Worm (Caenorhabditis elegans): ENCODE measurements around the gene F40G9.7.

Gene F40G9.7

DNA sequence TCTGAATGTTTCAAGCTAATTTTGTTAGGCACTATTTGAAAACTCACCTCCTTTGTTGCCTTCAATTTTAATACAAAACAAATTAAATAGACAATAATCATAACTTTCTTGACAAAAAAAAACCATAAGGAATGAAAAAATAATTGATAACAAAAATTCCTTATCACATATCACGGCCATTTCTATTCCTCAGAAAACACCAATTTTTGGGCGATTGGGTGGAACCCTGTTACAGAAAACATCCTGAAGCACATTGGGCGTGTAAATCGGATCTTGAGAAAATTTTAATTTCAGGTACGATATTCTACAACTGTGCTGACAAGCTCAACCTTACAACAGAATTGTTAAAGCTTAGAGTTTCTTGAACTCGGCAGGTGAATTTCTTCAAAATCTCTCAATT, 715 bp upstream of the F40G9.7 start, which contains the start of gene F40G9.8:
Gene F40G9.8, minus strand, starts transcription at position 101 of the 400 bp plus-strand sequence.
- TF ChIP-seq blmp-1 (tag; optimal IDR thresholded peaks at IDR 0.05) (no peak), nhr-76 (tag; optimal IDR thresholded peaks at IDR 0.05) (no peak), drap-1 (GFP tag; optimal IDR thresholded peaks at IDR 0.05) (no peak), nhr-28 (tag; optimal IDR thresholded peaks at IDR 0.05) (no peak), lin-32 (GFP tag; optimal IDR thresholded peaks at IDR 0.05) (no peak), lin-13 (tag; optimal IDR thresholded peaks at IDR 0.05) (no peak), tbx-8 (GFP tag; optimal IDR thresholded peaks at IDR 0.05) (no peak), lsy-2 (tag; optimal IDR thresholded peaks at IDR 0.05) (no peak), snpc-4 (tag; optimal IDR thresholded peaks at IDR 0.05) (no peak), sptf-1 (tag; optimal IDR thresholded peaks at IDR 0.05) (no peak), ces-1 (GFP tag; optimal IDR thresholded peaks at IDR 0.05) (no peak), ztf-11 (tag; optimal IDR thresholded peaks at IDR 0.05) (no peak), bed-3 (GFP tag; optimal IDR thresholded peaks at IDR 0.05) (no peak), flh-1 (GFP tag; optimal IDR thresholded peaks at IDR 0.05) (no peak), nhr-2 (tag; optimal IDR thresholded peaks at IDR 0.05) (no peak), ceh-43 (GFP tag; optimal IDR thresholded peaks at IDR 0.05) (no peak), unc-120 (tag; optimal IDR thresholded peaks at IDR 0.05; ENCODE audit: poor library complexity, severe bottlenecking) (no peak), elt-3 (tag; optimal IDR thresholded peaks at IDR 0.05) (no peak), nhr-237 (tag; optimal IDR thresholded peaks at IDR 0.05) (no peak)

DNA sequence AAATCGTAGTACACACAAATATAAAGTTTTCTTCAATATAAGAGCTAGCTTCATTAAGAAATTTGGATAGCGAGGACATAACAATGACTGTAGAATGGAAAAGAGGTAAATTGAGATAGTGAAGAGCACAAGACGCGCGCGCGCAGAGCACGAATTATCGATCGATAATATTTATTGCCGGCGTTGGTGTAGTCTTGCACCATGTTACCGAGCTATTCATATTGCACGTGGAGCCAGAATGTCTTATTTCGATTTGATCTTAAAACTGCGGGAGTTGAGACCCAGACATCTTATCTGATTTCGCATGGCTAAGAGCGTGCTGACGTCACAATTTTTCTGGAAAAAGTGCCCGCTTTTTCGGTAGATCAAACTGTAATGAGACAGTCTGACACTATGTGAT, 4.0 kb downstream of the F40G9.7 start, which contains the start of gene F40G9.18:
Gene F40G9.18, minus strand, starts transcription at position 101 of the 400 bp plus-strand sequence.
- TF ChIP-seq flh-1 (GFP tag; optimal IDR thresholded peaks at IDR 0.05) (no peak), tbx-8 (GFP tag; optimal IDR thresholded peaks at IDR 0.05) (no peak), unc-62 (GFP tag; optimal IDR thresholded peaks at IDR 0.05) (no peak), nhr-28 (tag; optimal IDR thresholded peaks at IDR 0.05) (no peak), lsy-2 (tag; optimal IDR thresholded peaks at IDR 0.05) (no peak), zip-8 (tag; optimal IDR thresholded peaks at IDR 0.05) (no peak)

DNA sequence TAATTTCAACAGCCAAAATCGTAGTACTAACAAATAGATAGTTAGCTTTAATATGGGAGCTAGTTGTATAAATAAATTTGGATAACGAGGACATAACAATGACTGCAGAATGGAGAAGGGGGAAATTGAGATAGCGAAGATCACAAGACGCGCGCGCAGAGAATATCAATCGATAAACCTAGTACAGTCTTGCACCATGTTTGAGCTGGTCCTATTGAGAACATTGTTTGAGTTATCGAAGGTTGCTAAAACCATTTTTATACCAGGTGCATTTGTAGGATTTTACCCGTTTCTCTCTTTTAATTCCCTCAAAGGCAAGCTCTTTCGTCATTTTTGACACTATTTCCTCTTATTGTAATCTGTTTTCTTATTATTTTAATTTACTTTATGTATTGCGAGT, 6.1 kb downstream of the F40G9.7 start, which contains the start of the genes F40G9.9 and F40G9.12:
Gene F40G9.9, minus strand, starts transcription at position 101 of the 400 bp plus-strand sequence.
Gene F40G9.12, plus strand, starts transcription at position 231 of the 400 bp plus-strand sequence.
- TF ChIP-seq ztf-11 (tag; optimal IDR thresholded peaks at IDR 0.05) (no peak), cnd-1 (tag; optimal IDR thresholded peaks at IDR 0.05) (no peak), M03D4.4 (tag; optimal IDR thresholded peaks at IDR 0.05) (no peak), sem-2 (GFP tag; optimal IDR thresholded peaks at IDR 0.05) (no peak), nhr-28 (tag; optimal IDR thresholded peaks at IDR 0.05) (no peak), blmp-1 (tag; optimal IDR thresholded peaks at IDR 0.05) (no peak), nhr-76 (tag; optimal IDR thresholded peaks at IDR 0.05) (no peak), hlh-1 (tag; optimal IDR thresholded peaks at IDR 0.05) (no peak), ceh-39 (tag; optimal IDR thresholded peaks at IDR 0.05) (no peak), zip-8 (tag; optimal IDR thresholded peaks at IDR 0.05) (no peak), tbx-8 (GFP tag; optimal IDR thresholded peaks at IDR 0.05) (no peak), ces-1 (GFP tag; optimal IDR thresholded peaks at IDR 0.05) (no peak), sptf-1 (tag; optimal IDR thresholded peaks at IDR 0.05) (no peak), nhr-237 (tag; optimal IDR thresholded peaks at IDR 0.05) (no peak), unc-62 (GFP tag; optimal IDR thresholded peaks at IDR 0.05) (no peak), unc-39 (tag; optimal IDR thresholded peaks at IDR 0.05) (no peak), lin-32 (GFP tag; optimal IDR thresholded peaks at IDR 0.05) (no peak)

DNA sequence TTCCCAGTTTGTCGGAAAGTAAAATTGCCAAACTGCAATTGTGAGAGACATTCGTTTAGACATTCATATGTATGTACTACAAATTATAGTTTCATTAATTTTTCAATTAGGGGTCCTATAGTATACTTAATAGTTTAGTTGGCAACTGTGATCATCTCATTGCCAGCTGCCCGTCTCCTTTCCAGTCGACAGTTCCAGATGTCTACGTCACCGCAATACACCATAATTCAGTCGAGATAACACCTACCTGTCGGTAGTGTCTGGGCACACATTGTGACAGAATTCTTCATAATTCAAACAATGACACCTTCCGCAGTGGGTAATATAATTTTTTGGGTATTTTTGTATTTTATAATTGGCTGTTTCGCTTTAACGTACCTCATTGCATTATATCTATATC, 8.0 kb downstream of the F40G9.7 start, which contains the start of gene F40G9.19:
Gene F40G9.19, plus strand, starts transcription at position 301 of the 400 bp plus-strand sequence.
- no peak for TF ChIP-seq mls-2 (tag; optimal IDR thresholded peaks at IDR 0.05)
- no peak for TF ChIP-seq sptf-1 (tag; optimal IDR thresholded peaks at IDR 0.05)
- TF ChIP-seq ceh-43 (GFP tag; optimal IDR thresholded peaks at IDR 0.05) = no peak
- TF ChIP-seq mep-1 (tag; optimal IDR thresholded peaks at IDR 0.05) = no peak
- no peak for TF ChIP-seq drap-1 (GFP tag; optimal IDR thresholded peaks at IDR 0.05)
- no peak for TF ChIP-seq lin-32 (GFP tag; optimal IDR thresholded peaks at IDR 0.05)

DNA sequence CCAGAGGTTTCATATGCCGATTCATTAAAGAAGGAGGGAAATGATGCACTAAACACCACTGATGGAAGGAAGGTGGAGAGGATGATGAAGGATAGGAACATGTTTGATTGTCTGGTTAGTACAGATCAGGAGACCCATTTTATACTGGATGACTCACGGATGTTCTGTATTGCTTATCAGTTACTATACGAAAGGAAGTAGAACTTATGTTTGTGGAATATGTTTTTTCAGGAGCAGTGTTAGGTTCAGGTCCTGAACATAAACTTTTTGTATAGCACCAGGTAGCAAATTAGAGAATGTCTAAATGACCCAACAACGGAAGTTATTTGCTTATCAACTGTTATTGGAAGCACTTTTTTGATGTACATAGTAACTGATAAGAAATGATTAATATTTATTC, 10.2 kb downstream of the F40G9.7 start, which contains the start of gene clec-148:
Gene clec-148, minus strand, starts transcription at position 101 of the 400 bp plus-strand sequence.
- TF ChIP-seq lin-13 (tag; optimal IDR thresholded peaks at IDR 0.05) (no peak), ztf-11 (tag; optimal IDR thresholded peaks at IDR 0.05) (no peak), bed-3 (GFP tag; optimal IDR thresholded peaks at IDR 0.05) (no peak)

DNA sequence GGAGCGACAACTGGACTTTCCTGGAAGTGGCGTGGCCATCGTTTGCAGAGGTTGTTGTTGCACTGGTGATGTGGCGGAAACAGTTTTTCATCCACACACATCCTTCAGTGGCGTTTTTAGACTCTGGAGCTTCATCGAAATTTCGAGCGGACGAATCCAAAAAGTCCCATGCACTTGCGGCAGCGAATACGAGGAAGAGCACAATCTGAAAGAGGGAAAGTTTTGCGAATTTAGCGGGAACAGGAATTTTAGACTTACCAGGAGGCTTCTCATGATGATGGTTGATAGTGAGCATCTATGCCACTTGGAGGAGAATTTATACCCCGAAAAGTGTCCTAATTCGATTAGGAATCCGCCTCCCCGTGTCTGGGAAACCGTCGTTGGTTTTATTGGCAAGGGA, 12.2 kb downstream of the F40G9.7 start, which contains the start of gene F40G9.14:
Gene F40G9.14, minus strand, starts transcription at position 101 of the 400 bp plus-strand sequence.
- no peak for TF ChIP-seq lin-13 (tag; optimal IDR thresholded peaks at IDR 0.05)
- no peak for TF ChIP-seq cnd-1 (tag; optimal IDR thresholded peaks at IDR 0.05)
- no peak for TF ChIP-seq ham-2 (GFP tag; optimal IDR thresholded peaks at IDR 0.05)
- no peak for TF ChIP-seq nhr-237 (tag; optimal IDR thresholded peaks at IDR 0.05)
- no peak for TF ChIP-seq tbx-8 (GFP tag; optimal IDR thresholded peaks at IDR 0.05)
- no peak for TF ChIP-seq mls-2 (tag; optimal IDR thresholded peaks at IDR 0.05)
- TF ChIP-seq hlh-1 (tag; optimal IDR thresholded peaks at IDR 0.05) = no peak
- TF ChIP-seq unc-120 (tag; optimal IDR thresholded peaks at IDR 0.05; ENCODE audit: poor library complexity, severe bottlenecking) = no peak
- no peak for TF ChIP-seq drap-1 (GFP tag; optimal IDR thresholded peaks at IDR 0.05)
- no peak for TF ChIP-seq ceh-83 (GFP tag; optimal IDR thresholded peaks at IDR 0.05)
- TF ChIP-seq unc-39 (tag; optimal IDR thresholded peaks at IDR 0.05) = no peak
- TF ChIP-seq mep-1 (tag; optimal IDR thresholded peaks at IDR 0.05) = no peak
- TF ChIP-seq elt-1 (tag; optimal IDR thresholded peaks at IDR 0.05; ENCODE audit: borderline replicate concordance, insufficient read depth) = no peak
- no peak for TF ChIP-seq sptf-1 (tag; optimal IDR thresholded peaks at IDR 0.05)
- no peak for TF ChIP-seq nhr-28 (tag; optimal IDR thresholded peaks at IDR 0.05)
- no peak for TF ChIP-seq nhr-76 (tag; optimal IDR thresholded peaks at IDR 0.05)
- TF ChIP-seq ztf-11 (tag; optimal IDR thresholded peaks at IDR 0.05) = no peak

Measured in whole organism, mixed stage, embryonic.